Fruit fly (Drosophila melanogaster): ENCODE results near the gene CG3568.

The CG3568 gene

dm6 chrX:4498234-4498633, 44.2 kb upstream of the CG3568 start (continued):
- no peak for TF ChIP-seq dsx (GFP tag; optimal IDR thresholded peaks at IDR 0.05; ENCODE audit: poor library complexity, severe bottlenecking)
- no peak for TF ChIP-seq CG11294 (GFP tag; IDR thresholded peaks at IDR 0.05)
- peak; percentile 17 for TF ChIP-seq lz (GFP tag; optimal IDR thresholded peaks at IDR 0.05)
- TF ChIP-seq Smox (GFP tag; optimal IDR thresholded peaks at IDR 0.05), result no peak
- no peak for TF ChIP-seq Ets21C (GFP tag; optimal IDR thresholded peaks at IDR 0.05)
- TF ChIP-seq CG31627 (GFP tag; optimal IDR thresholded peaks at IDR 0.05), result peak; percentile 6
- TF ChIP-seq fkh (GFP tag; optimal IDR thresholded peaks at IDR 0.05), result no peak
- TF ChIP-seq Hr38 (GFP tag; optimal IDR thresholded peaks at IDR 0.05), result no peak
- peak; percentile 80 for TF ChIP-seq svp (GFP tag)
- no peak for TF ChIP-seq Lpt (GFP tag; optimal IDR thresholded peaks at IDR 0.05)
- no peak for TF ChIP-seq acj6 (GFP tag; optimal IDR thresholded peaks at IDR 0.05)
- no peak for TF ChIP-seq Sox14 (GFP tag; optimal IDR thresholded peaks at IDR 0.05)
- TF ChIP-seq Sox15 (GFP tag; optimal IDR thresholded peaks at IDR 0.05), result no peak
- no peak for TF ChIP-seq CG6276 (GFP tag; optimal IDR thresholded peaks at IDR 0.05)
- TF ChIP-seq CG6854 (GFP tag; optimal IDR thresholded peaks at IDR 0.05), result no peak
- no peak for TF ChIP-seq CG6792 (GFP tag; optimal IDR thresholded peaks at IDR 0.05)
- no peak for TF ChIP-seq CG1621 (tag; optimal IDR thresholded peaks at IDR 0.05)
- TF ChIP-seq Eip93F (GFP tag; optimal IDR thresholded peaks at IDR 0.05), result no peak
- no peak for TF ChIP-seq Blimp-1 (GFP tag; optimal IDR thresholded peaks at IDR 0.05)
- no peak for TF ChIP-seq Hr4 (GFP tag; optimal IDR thresholded peaks at IDR 0.05)
- TF ChIP-seq pdm3 (GFP tag; optimal IDR thresholded peaks at IDR 0.05), result no peak
- no peak for TF ChIP-seq Ets96B (tag; optimal IDR thresholded peaks at IDR 0.05)
- no peak for TF ChIP-seq CG15336 (GFP tag; IDR thresholded peaks at IDR 0.05)
- TF ChIP-seq CG3919 (GFP tag; optimal IDR thresholded peaks at IDR 0.05), result no peak

- peak; percentile 6 for TF ChIP-seq OdsH (GFP tag; optimal IDR thresholded peaks at IDR 0.05)
- TF ChIP-seq svp (GFP tag), result peak; percentile 77
- TF ChIP-seq CG8632 (GFP tag; optimal IDR thresholded peaks at IDR 0.05), result no peak
- no peak for TF ChIP-seq fd85E (GFP tag; optimal IDR thresholded peaks at IDR 0.05)
- no peak for TF ChIP-seq net (GFP tag; optimal IDR thresholded peaks at IDR 0.05)
- no peak for TF ChIP-seq CG16779 (tag; optimal IDR thresholded peaks at IDR 0.05)
- TF ChIP-seq CG3032 (tag; optimal IDR thresholded peaks at IDR 0.05), result peak; percentile 29
- peak; percentile 19 for TF ChIP-seq CG10669 (GFP tag; optimal IDR thresholded peaks at IDR 0.05)
- TF ChIP-seq CG1621 (tag; optimal IDR thresholded peaks at IDR 0.05), result peak; percentile 20
- peak; percentile 35 for TF ChIP-seq Eip78C (GFP tag)
- TF ChIP-seq achi (GFP tag; optimal IDR thresholded peaks at IDR 0.05), result peak; percentile 34
- peak; percentile 18 for TF ChIP-seq CG10631 (GFP tag; optimal IDR thresholded peaks at IDR 0.05)
- TF ChIP-seq CG31627 (GFP tag; optimal IDR thresholded peaks at IDR 0.05), result peak; percentile 41
- no peak for TF ChIP-seq salr (GFP tag; optimal IDR thresholded peaks at IDR 0.05)
- peak; percentile 30 for TF ChIP-seq CG34406 (GFP tag; optimal IDR thresholded peaks at IDR 0.05)
- TF ChIP-seq spab (GFP tag; optimal IDR thresholded peaks at IDR 0.05), result peak; percentile 10
- TF ChIP-seq Lpt (GFP tag; optimal IDR thresholded peaks at IDR 0.05), result no peak
- peak; percentile 36 for TF ChIP-seq fd59A (GFP tag; optimal IDR thresholded peaks at IDR 0.05)
- peak; percentile 26 for TF ChIP-seq vri (GFP tag; optimal IDR thresholded peaks at IDR 0.05)
- no peak for TF ChIP-seq CG11902 (GFP tag; optimal IDR thresholded peaks at IDR 0.05)
- no peak for TF ChIP-seq CG11762 (GFP tag; optimal IDR thresholded peaks at IDR 0.05; ENCODE audit: insufficient read depth)
- peak; percentile 34 for TF ChIP-seq Smox (GFP tag; optimal IDR thresholded peaks at IDR 0.05)
- TF ChIP-seq CG6792 (GFP tag; optimal IDR thresholded peaks at IDR 0.05), result peak; percentile 29
- peak; percentile 45 for TF ChIP-seq CG3919 (GFP tag; optimal IDR thresholded peaks at IDR 0.05)
- TF ChIP-seq cyc (GFP tag; optimal IDR thresholded peaks at IDR 0.05), result peak; percentile 35
- no peak for TF ChIP-seq fkh (GFP tag; optimal IDR thresholded peaks at IDR 0.05)
- no peak for TF ChIP-seq Gug (GFP tag; IDR thresholded peaks at IDR 0.05)
- TF ChIP-seq Hr4 (GFP tag; optimal IDR thresholded peaks at IDR 0.05), result no peak
- TF ChIP-seq CG11294 (GFP tag; IDR thresholded peaks at IDR 0.05), result no peak
- peak; percentile 34 for TF ChIP-seq Sox14 (GFP tag; optimal IDR thresholded peaks at IDR 0.05)
- no peak for TF ChIP-seq Hr38 (GFP tag; optimal IDR thresholded peaks at IDR 0.05)
- TF ChIP-seq Met (GFP tag; optimal IDR thresholded peaks at IDR 0.05), result peak; percentile 44
- TF ChIP-seq Blimp-1 (GFP tag; optimal IDR thresholded peaks at IDR 0.05), result no peak
- no peak for TF ChIP-seq CG8119 (GFP tag; IDR thresholded peaks at IDR 0.05)
- TF ChIP-seq pdm3 (GFP tag; optimal IDR thresholded peaks at IDR 0.05), result peak; percentile 30
- peak; percentile 41 for TF ChIP-seq lz (GFP tag; optimal IDR thresholded peaks at IDR 0.05)
- no peak for TF ChIP-seq Eip93F (GFP tag; optimal IDR thresholded peaks at IDR 0.05)
- peak; percentile 25 for TF ChIP-seq acj6 (GFP tag; optimal IDR thresholded peaks at IDR 0.05)
- peak in 1 of 2 experiments; percentile 32 for TF ChIP-seq ss (GFP tag; optimal IDR thresholded peaks at IDR 0.05)
- TF ChIP-seq CG4318 (GFP tag; optimal IDR thresholded peaks at IDR 0.05), result no peak
- no peak for TF ChIP-seq CG15336 (GFP tag; IDR thresholded peaks at IDR 0.05)
- peak; percentile 29 for TF ChIP-seq CG32006 (GFP tag; optimal IDR thresholded peaks at IDR 0.05)
- peak; percentile 37 for TF ChIP-seq Ets96B (tag; optimal IDR thresholded peaks at IDR 0.05)
These were observed 38.9 kb upstream of the CG3568 start for dm6 chrX:4503542-4503941.

Measured in whole organism, prepupa.